Fruit fly (Drosophila melanogaster): ENCODE data around the gene CG32022.

- TF ChIP-seq usp (GFP tag; optimal IDR thresholded peaks at IDR 0.05), result no peak
- TF ChIP-seq pan (optimal IDR thresholded peaks at IDR 0.05), result no peak
- TF ChIP-seq psq (optimal IDR thresholded peaks at IDR 0.05), result no peak
- TF ChIP-seq EcR (GFP tag; optimal IDR thresholded peaks at IDR 0.05), result no peak
- TF ChIP-seq CG8478 (optimal IDR thresholded peaks at IDR 0.05), result no peak
- TF ChIP-seq Dll (optimal IDR thresholded peaks at IDR 0.05), result no peak
Measured at dm6 chr3L:8725252-8725651, 4.2 kb upstream of the CG32022 start.

Data from whole organism.